Worm (Caenorhabditis elegans): ENCODE measurements around the gene Y16B4A.2.

DNA sequence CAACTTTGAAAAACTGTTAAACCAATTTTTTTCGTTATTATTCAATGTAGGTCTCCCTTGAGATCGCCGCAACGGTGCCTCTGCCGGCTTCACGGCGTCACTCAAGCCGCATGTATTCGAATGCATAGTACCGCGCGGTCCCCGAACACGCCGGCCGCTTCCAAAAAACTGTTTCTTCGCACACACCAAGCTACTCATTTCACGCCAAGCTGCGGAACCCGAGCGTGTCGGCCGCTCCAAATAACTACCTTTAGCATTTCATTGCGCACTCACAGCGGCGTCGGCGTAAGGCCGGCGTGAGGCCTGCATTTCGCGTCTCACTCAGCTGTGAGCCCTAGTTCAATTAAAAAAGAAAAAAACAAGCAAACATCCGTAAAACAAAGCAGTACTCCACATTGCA is 15.0 kb downstream of the Y16B4A.2 start:
- TF ChIP-seq ceh-13 (GFP tag; optimal IDR thresholded peaks at IDR 0.05) (no peak), hnd-1 (tag; optimal IDR thresholded peaks at IDR 0.05) (no peak), flt-1 (GFP tag; IDR thresholded peaks at IDR 0.05) (no peak), F13C5.2 (tag; optimal IDR thresholded peaks at IDR 0.05) (no peak), ama-1 (optimal IDR thresholded peaks at IDR 0.05) (no peak), ceh-36 (tag; optimal IDR thresholded peaks at IDR 0.05) (no peak), hmbx-1 (tag; optimal IDR thresholded peaks at IDR 0.05) (no peak), tra-4 (tag; optimal IDR thresholded peaks at IDR 0.05) (no peak), sea-1 (GFP tag; conservative IDR thresholded peaks at IDR 0.05) (no peak)
